Worm (Caenorhabditis elegans) whole organism, L4/young adult: ENCODE results near the gene F28C1.1.

Experiments
- W03F9.2 ChIP-seq: fragments of 150-350 bp; optimal IDR thresholded peaks from 2 replicates; lab custom pipeline; 2014; ENCODE audit warnings: missing biosample characterization, missing genetic modification characterization
- him-1 ChIP-seq: sonication (generic microtip); optimal IDR thresholded peaks from 2 replicates; lab custom pipeline; 2016; ENCODE audit warnings: missing genotype, missing genetic modification reagents, missing genetic modification characterization, missing compliant biosample characterization

ce11 chrV:12478111-12478510, 27.5 kb downstream of the F28C1.1 start, which contains the start of gene atn-1:
- TF ChIP-seq W03F9.2, result no peak
- no peak for TF ChIP-seq him-1 (tag; lab: Kevin White, UChicago)
